Worm (Caenorhabditis elegans): Measurements from ENCODE around the gene R02E4.1.

The R02E4.1 gene

ce11 chrX:4140755-4141417, 36.6 kb upstream of the R02E4.1 start (continued):
- peak in 1 of 2 experiments; percentile 62 for TF ChIP-seq mdl-1 (tag; optimal IDR thresholded peaks at IDR 0.05)

ce11 chrX:4139593-4140565, 35.5 kb upstream of the R02E4.1 start, which contains the start of gene ZK470.4:
TSS of gene ZK470.4 (minus strand) at chrX:4139767.
- TF ChIP-seq lir-3 (tag; optimal IDR thresholded peaks at IDR 0.05; ENCODE audit: poor library complexity) (no peak), egl-27 (tag; optimal IDR thresholded peaks at IDR 0.05) (no peak), swsn-7 (tag; optimal IDR thresholded peaks at IDR 0.05) (no peak), lin-14 (GFP tag; optimal IDR thresholded peaks at IDR 0.05) (peak; percentile 33), fkh-8 (tag; optimal IDR thresholded peaks at IDR 0.05) (no peak), hlh-17 (GFP tag; optimal IDR thresholded peaks at IDR 0.05; ENCODE audit: borderline replicate concordance) (no peak), isw-1 (GFP tag; IDR thresholded peaks at IDR 0.05) (no peak), ceh-63 (GFP tag; optimal IDR thresholded peaks at IDR 0.05) (no peak), lin-35 (GFP tag; optimal IDR thresholded peaks at IDR 0.05) (peak in 1 of 2 experiments; percentile 30), C34B4.2 (tag; optimal IDR thresholded peaks at IDR 0.05) (no peak), ceh-90 (tag; optimal IDR thresholded peaks at IDR 0.05) (no peak), rnt-1 (tag; optimal IDR thresholded peaks at IDR 0.05) (peak; percentile 42), aly-2 (tag; optimal IDR thresholded peaks at IDR 0.05) (no peak), nhr-85 (tag) (peak; percentile 63), efl-1 (optimal IDR thresholded peaks at IDR 0.05) (no peak), efl-1 (GFP tag; optimal IDR thresholded peaks at IDR 0.05 in 1 of 2) (peak in 1 of 2 experiments; percentile 48), blmp-1 (tag; optimal IDR thresholded peaks at IDR 0.05) (peak; percentile 49), nhr-19 (GFP tag; conservative IDR thresholded peaks at IDR 0.05) (peak; percentile 29; the same call in 1 of the 2 replicates), tlp-1 (tag; optimal IDR thresholded peaks at IDR 0.05) (no peak), unc-30 (tag; optimal IDR thresholded peaks at IDR 0.05) (no peak), alr-1 (tag; optimal IDR thresholded peaks at IDR 0.05; ENCODE audit: borderline replicate concordance) (no peak), ceh-88 (GFP tag; IDR thresholded peaks at IDR 0.05) (no peak), nhr-90 (tag; optimal IDR thresholded peaks at IDR 0.05; ENCODE audit: poor library complexity) (no peak), zag-1 (tag; optimal IDR thresholded peaks at IDR 0.05) (no peak), jun-1 (tag; optimal IDR thresholded peaks at IDR 0.05) (no peak), Y116A8C.19 (tag; optimal IDR thresholded peaks at IDR 0.05; ENCODE audit: borderline replicate concordance) (no peak), skn-1 (tag; optimal IDR thresholded peaks at IDR 0.05) (no peak), nhr-20 (tag; optimal IDR thresholded peaks at IDR 0.05) (peak; percentile 34), nhr-71 (tag; optimal IDR thresholded peaks at IDR 0.05) (peak; percentile 46), unc-86 (tag; optimal IDR thresholded peaks at IDR 0.05) (no peak), pax-3 (tag; optimal IDR thresholded peaks at IDR 0.05) (no peak), pqm-1 (tag; optimal IDR thresholded peaks at IDR 0.05) (no peak), aha-1 (tag; optimal IDR thresholded peaks at IDR 0.05) (peak; percentile 34), snu-23 (GFP tag; optimal IDR thresholded peaks at IDR 0.05) (peak; percentile 8), elt-3 (tag; optimal IDR thresholded peaks at IDR 0.05) (peak in 1 of 6 experiments; percentile 73), egl-13 (tag; optimal IDR thresholded peaks at IDR 0.05) (no peak), dsc-1 (tag; optimal IDR thresholded peaks at IDR 0.05) (no peak), C04F5.9 (tag; optimal IDR thresholded peaks at IDR 0.05) (no peak), efl-3 (GFP tag; optimal IDR thresholded peaks at IDR 0.05) (no peak), sox-4 (tag; optimal IDR thresholded peaks at IDR 0.05) (no peak)
